Fruit fly (Drosophila melanogaster) whole organism, wandering third instar larva: ENCODE results near the gene Rhau.

Source experiments
- Abd-B ChIP-seq: fragments of >200 bp; optimal IDR thresholded peaks from 2 replicates; lab custom pipeline; 2017; ENCODE audit warnings: missing biosample characterization, missing genetic modification characterization
- CG32264 ChIP-seq: fragments of 200-800 bp; sonication (Bioruptor generic); optimal IDR thresholded peaks from 2 replicates; lab custom pipeline; 2016; ENCODE audit warnings: missing biosample characterization, missing genetic modification characterization
- CG9705 ChIP-seq: fragments of 200-800 bp; sonication (Bioruptor generic); optimal IDR thresholded peaks from 2 replicates; lab custom pipeline; 2018; ENCODE audit warnings: missing biosample characterization, mild to moderate bottlenecking, missing genetic modification characterization
- Dfd ChIP-seq: fragments of >200 bp; optimal IDR thresholded peaks from 2 replicates; lab custom pipeline; 2017; ENCODE audit warnings: missing biosample characterization, missing genetic modification characterization
- GATAd ChIP-seq: sonication (Bioruptor generic); optimal IDR thresholded peaks from 2 replicates; lab custom pipeline; 2016; ENCODE audit warnings: missing biosample characterization, missing genetic modification characterization
- HLH106 ChIP-seq: fragments of 200-800 bp; optimal IDR thresholded peaks from 3 replicates; lab custom pipeline; 2019; ENCODE audit warnings: missing biosample characterization, mild to moderate bottlenecking, missing genetic modification characterization, moderate library complexity
- Hnf4 ChIP-seq: fragments of 200-800 bp; sonication (Bioruptor generic); optimal IDR thresholded peaks from 2 replicates; lab custom pipeline; 2016; ENCODE audit warnings: missing biosample characterization, mild to moderate bottlenecking, missing genetic modification characterization
- Hr78 ChIP-seq: fragments of >200 bp; optimal IDR thresholded peaks from 2 replicates; lab custom pipeline; 2017; ENCODE audit warnings: missing biosample characterization, missing genetic modification characterization
- Hr83 ChIP-seq: fragments of 200-300 bp; sonication (Bioruptor generic); optimal IDR thresholded peaks from 2 replicates; lab custom pipeline; 2016; ENCODE audit warnings: missing biosample characterization, mild to moderate bottlenecking, missing genetic modification characterization, moderate library complexity; ENCODE audit not compliant: poor library complexity, severe bottlenecking
- Jra ChIP-seq: sonication (Bioruptor generic); optimal IDR thresholded peaks from 2 replicates; lab custom pipeline; 2016; ENCODE audit warnings: missing biosample characterization, missing genetic modification characterization
- Mio ChIP-seq: sonication (Bioruptor generic); optimal IDR thresholded peaks from 2 replicates; lab custom pipeline; 2016; ENCODE audit warnings: missing biosample characterization, missing genetic modification characterization
- N ChIP-seq: fragments of >200 bp; optimal IDR thresholded peaks from 2 replicates; lab custom pipeline; 2018; ENCODE audit warnings: missing biosample characterization, missing external identifiers, missing genetic modification characterization
- OdsH ChIP-seq: fragments of 200-800 bp; sonication (Bioruptor generic); optimal IDR thresholded peaks from 2 replicates; lab custom pipeline; 2016; ENCODE audit warnings: missing biosample characterization, mild to moderate bottlenecking, missing genetic modification characterization
- Rel ChIP-seq, 2 experiments: fragments of 200-800 bp; sonication (Bioruptor generic) in 1 of 2; optimal IDR thresholded peaks; 2 replicates in 1 of 2; 3 replicates in 1 of 2; lab custom pipeline; 2016 to 2019; ENCODE audit warnings: mild to moderate bottlenecking in 2 of 2, missing biosample characterization in 2 of 2, missing genetic modification characterization in 2 of 2, moderate library complexity in 1 of 2
- Sp1 ChIP-seq: fragments of 200-800 bp; sonication (Bioruptor generic); optimal IDR thresholded peaks from 3 replicates; lab custom pipeline; 2019; ENCODE audit warnings: missing biosample characterization, mild to moderate bottlenecking, missing genetic modification characterization, moderate library complexity
- br ChIP-seq: fragments of 200-800 bp; sonication (Bioruptor generic); optimal IDR thresholded peaks from 2 replicates; lab custom pipeline; 2016; ENCODE audit warnings: missing biosample characterization, missing genetic modification characterization
- brk ChIP-seq: fragments of 200-800 bp; sonication (Bioruptor generic); optimal IDR thresholded peaks from 2 replicates; lab custom pipeline; 2016; ENCODE audit warnings: missing biosample characterization, mild to moderate bottlenecking, missing genetic modification characterization
- dmrt93B ChIP-seq: fragments of 200-800 bp; sonication (Bioruptor generic); optimal IDR thresholded peaks from 2 replicates; lab custom pipeline; 2018; ENCODE audit warnings: missing biosample characterization, mild to moderate bottlenecking, missing genetic modification characterization
- dsf ChIP-seq: sonication (Bioruptor generic); optimal IDR thresholded peaks from 2 replicates; lab custom pipeline; 2016; ENCODE audit warnings: missing biosample characterization, missing genetic modification characterization, borderline replicate concordance
- ey ChIP-seq: fragments of 200-800 bp; sonication (Bioruptor generic); optimal IDR thresholded peaks from 2 replicates; lab custom pipeline; 2016; ENCODE audit warnings: missing biosample characterization, missing genetic modification characterization
- foxo ChIP-seq, 2 experiments: fragments of 200-800 bp; sonication (Bioruptor generic); optimal IDR thresholded peaks; 2 replicates in 1 of 2; 3 replicates in 1 of 2; lab custom pipeline; 2016 to 2017; ENCODE audit warnings: missing biosample characterization in 2 of 2, missing genetic modification characterization in 2 of 2
- fru ChIP-seq: fragments of 200-800 bp; sonication (Bioruptor generic); optimal IDR thresholded peaks from 3 replicates; lab custom pipeline; 2016; ENCODE audit warnings: missing biosample characterization, mild to moderate bottlenecking, missing genetic modification characterization
- h ChIP-seq: fragments of 200-800 bp; sonication (Bioruptor generic); optimal IDR thresholded peaks from 3 replicates; lab custom pipeline; 2016; ENCODE audit warnings: missing biosample characterization, mild to moderate bottlenecking, missing genetic modification characterization
- jim ChIP-seq: fragments of 175-275, 200-325 bp; sonication (Bioruptor generic); optimal IDR thresholded peaks from 2 replicates; lab custom pipeline; 2016; ENCODE audit warnings: missing biosample characterization, mild to moderate bottlenecking, missing genetic modification characterization
- pan ChIP-seq: fragments of >200 bp; optimal IDR thresholded peaks from 2 replicates; lab custom pipeline; 2017
- psq ChIP-seq: fragments of 200-800 bp; sonication (Bioruptor generic); optimal IDR thresholded peaks from 3 replicates; lab custom pipeline; 2017; ENCODE audit warnings: missing biosample characterization, mild to moderate bottlenecking, missing genetic modification characterization, moderate library complexity
- rgr ChIP-seq: fragments of 200-800 bp; sonication (Bioruptor generic); optimal IDR thresholded peaks from 3 replicates; lab custom pipeline; 2016; ENCODE audit warnings: missing biosample characterization, mild to moderate bottlenecking, missing genetic modification characterization
- sage ChIP-seq: fragments of 200-800 bp; sonication (Bioruptor generic); optimal IDR thresholded peaks from 2 replicates; lab custom pipeline; 2016; ENCODE audit warnings: missing biosample characterization, mild to moderate bottlenecking, missing genetic modification characterization
- sv ChIP-seq: fragments of 200-800 bp; sonication (Bioruptor generic); optimal IDR thresholded peaks from 3 replicates; lab custom pipeline; 2016; ENCODE audit warnings: missing biosample characterization, missing genetic modification characterization
- tai ChIP-seq: sonication (Bioruptor generic); optimal IDR thresholded peaks from 2 replicates; lab custom pipeline; 2016; ENCODE audit warnings: missing biosample characterization, missing genetic modification characterization
- woc ChIP-seq: sonication (Bioruptor generic); optimal IDR thresholded peaks from 2 replicates; lab custom pipeline; 2016; ENCODE audit warnings: missing biosample characterization, mild to moderate bottlenecking, missing genetic modification characterization

The Rhau gene

DNA sequence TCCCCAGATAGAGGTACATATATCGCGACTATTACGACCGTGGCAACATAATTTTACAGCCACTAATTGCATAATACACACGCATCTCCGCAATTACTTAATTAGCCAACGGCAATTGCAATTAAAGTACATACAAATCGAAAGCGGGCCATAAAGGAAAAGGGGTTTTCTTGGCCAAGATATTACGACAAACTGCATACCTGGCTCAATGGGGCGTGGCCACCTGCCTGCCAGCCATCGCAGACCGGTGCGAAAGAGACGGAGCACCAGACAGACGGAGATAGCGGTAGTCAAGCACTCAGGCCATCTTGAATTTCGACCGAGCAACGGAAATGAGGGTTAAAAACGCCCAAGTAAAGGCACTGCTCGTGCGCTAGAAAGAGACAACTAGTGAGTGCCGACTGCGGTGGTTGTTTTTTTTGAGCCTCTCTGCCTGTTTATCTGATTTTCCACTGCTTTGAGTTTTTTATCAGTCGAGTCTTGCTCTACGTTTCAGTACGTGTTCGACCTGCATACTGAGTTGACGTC lies 12.5 kb upstream of the Rhau start, which contains the start of gene cad:
TSS of gene cad (plus strand) at position 490 of the 528 bp plus-strand sequence.
- TF ChIP-seq N (GFP tag; lab: Kevin White, UChicago), result no peak
- TF ChIP-seq jim, result peak; percentile 65
- TF ChIP-seq foxo (GFP tag; optimal IDR thresholded peaks at IDR 0.05; lab: Kevin White, UChicago), result peak in 1 of 2 experiments; percentile 14
- no peak for TF ChIP-seq tai (GFP tag; lab: Kevin White, UChicago)
- TF ChIP-seq Hnf4 (GFP tag; lab: Kevin White, UChicago), result peak; percentile 2
- peak; percentile 65 for TF ChIP-seq Sp1
- no peak for TF ChIP-seq Rel (GFP tag; optimal IDR thresholded peaks at IDR 0.05; lab: Kevin White, UChicago)
- TF ChIP-seq Rel (tag; optimal IDR thresholded peaks at IDR 0.05; lab: Kevin White, UChicago), result peak; percentile 65
- no peak for TF ChIP-seq sage (GFP tag; lab: Kevin White, UChicago)
- no peak for TF ChIP-seq ey (GFP tag; lab: Kevin White, UChicago)
- peak; percentile 41 for TF ChIP-seq HLH106 (tag; lab: Kevin White, UChicago)
- no peak for TF ChIP-seq brk (GFP tag; lab: Kevin White, UChicago)
- TF ChIP-seq Hr83 (GFP tag; lab: Kevin White, UChicago), result peak; percentile 79
- TF ChIP-seq Jra (GFP tag; lab: Kevin White, UChicago), result peak; percentile 19
- no peak for TF ChIP-seq sv (GFP tag; lab: Kevin White, UChicago)
- TF ChIP-seq h (GFP tag; lab: Kevin White, UChicago), result peak; percentile 65
- peak; percentile 68 for TF ChIP-seq rgr (GFP tag; lab: Kevin White, UChicago)
- peak; percentile 36 for TF ChIP-seq dmrt93B (GFP tag; lab: Kevin White, UChicago)
- peak; percentile 45 for TF ChIP-seq psq (GFP tag; lab: Kevin White, UChicago)
- peak; percentile 57 for TF ChIP-seq br (GFP tag; lab: Kevin White, UChicago)
- TF ChIP-seq Mio (GFP tag; lab: Kevin White, UChicago), result no peak
- TF ChIP-seq CG9705 (GFP tag; lab: Kevin White, UChicago), result peak; percentile 26
- peak; percentile 11 for TF ChIP-seq OdsH
- TF ChIP-seq Dfd (GFP tag; lab: Kevin White, UChicago), result no peak

DNA sequence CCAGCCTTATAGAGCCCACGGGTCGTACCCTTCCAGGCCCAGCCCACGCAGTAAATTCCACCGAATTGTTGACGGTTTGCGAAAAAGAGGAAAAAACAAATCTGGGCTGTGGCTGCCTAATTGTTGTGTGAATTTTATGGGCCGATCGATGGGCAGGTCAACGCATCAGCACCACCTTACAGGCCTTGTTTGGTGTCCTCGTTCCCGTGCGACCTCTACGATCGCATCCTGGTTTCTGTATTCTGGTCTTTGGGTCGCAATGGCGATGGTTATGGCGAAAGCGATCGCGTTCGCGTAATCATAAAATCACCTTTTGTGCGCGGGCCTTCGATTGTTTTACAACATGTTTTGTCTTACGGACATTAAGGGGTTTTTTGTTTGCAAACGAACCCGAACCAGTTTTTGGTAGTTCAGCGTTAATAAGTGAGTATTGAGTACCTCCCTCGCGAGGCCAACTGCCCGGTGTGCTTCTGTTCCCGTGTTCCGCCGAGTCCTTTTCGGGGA lies 10.8 kb upstream of the Rhau start:
- no peak for TF ChIP-seq Dfd (GFP tag; lab: Kevin White, UChicago)
- no peak for TF ChIP-seq N (GFP tag; lab: Kevin White, UChicago)
- no peak for TF ChIP-seq CG32264
- TF ChIP-seq HLH106 (tag; lab: Kevin White, UChicago), result no peak
- TF ChIP-seq CG9705 (GFP tag; lab: Kevin White, UChicago), result no peak
- no peak for TF ChIP-seq tai (GFP tag; lab: Kevin White, UChicago)
- TF ChIP-seq brk (GFP tag; lab: Kevin White, UChicago), result no peak
- no peak for TF ChIP-seq woc (GFP tag; lab: Kevin White, UChicago)
- TF ChIP-seq OdsH, result no peak
- TF ChIP-seq Abd-B (GFP tag; lab: Kevin White, UChicago), result no peak
- no peak for TF ChIP-seq sv (GFP tag; lab: Kevin White, UChicago)
- no peak for TF ChIP-seq Mio (GFP tag; lab: Kevin White, UChicago)
- TF ChIP-seq br (GFP tag; lab: Kevin White, UChicago), result no peak
- TF ChIP-seq, all 38 proteins: peak for 0

DNA sequence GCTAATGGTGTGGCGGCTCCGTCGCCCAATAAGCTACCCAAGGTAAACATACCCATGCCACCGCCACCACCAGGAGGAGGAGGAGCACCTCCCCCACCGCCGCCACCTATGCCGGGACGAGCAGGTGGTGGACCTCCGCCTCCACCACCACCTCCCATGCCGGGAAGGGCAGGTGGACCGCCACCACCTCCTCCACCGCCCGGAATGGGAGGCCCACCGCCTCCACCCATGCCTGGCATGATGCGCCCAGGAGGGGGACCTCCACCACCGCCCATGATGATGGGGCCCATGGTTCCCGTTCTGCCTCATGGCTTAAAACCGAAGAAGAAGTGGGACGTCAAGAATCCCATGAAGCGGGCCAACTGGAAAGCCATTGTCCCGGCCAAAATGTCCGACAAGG lies 6.9 kb upstream of the Rhau start:
- TF ChIP-seq Dfd (GFP tag; lab: Kevin White, UChicago) (peak; percentile 99), woc (GFP tag; lab: Kevin White, UChicago) (no peak), pan (lab: Kevin White, UChicago) (no peak), Hnf4 (GFP tag; lab: Kevin White, UChicago) (no peak), sage (GFP tag; lab: Kevin White, UChicago) (no peak), psq (GFP tag; lab: Kevin White, UChicago) (no peak)

DNA sequence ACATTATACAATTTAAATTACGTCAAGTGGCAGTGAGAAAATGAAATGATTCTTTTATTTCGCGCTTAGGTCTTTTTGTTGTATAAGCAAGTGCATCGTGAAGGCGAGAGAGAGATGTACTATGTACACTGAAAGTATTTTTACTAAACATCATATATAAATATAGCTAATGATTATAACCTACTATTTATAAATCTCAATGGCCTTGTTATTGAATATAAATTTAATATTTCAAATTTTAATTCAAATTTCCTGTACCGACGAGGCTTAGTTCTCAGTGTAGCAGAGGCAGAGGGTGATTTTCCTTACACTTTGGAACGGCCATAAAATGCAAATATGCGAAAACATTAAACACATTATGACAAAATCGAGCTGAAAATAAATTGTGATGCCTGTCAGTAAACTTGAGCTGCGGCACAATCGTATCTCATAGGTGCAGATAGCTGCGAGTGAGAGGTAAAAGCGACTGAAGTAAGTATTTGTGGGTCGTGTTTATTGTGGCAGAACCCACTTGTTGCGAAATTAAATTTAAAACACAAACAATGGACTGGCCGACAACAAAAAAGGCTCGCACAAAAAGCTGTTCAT lies 4.3 kb upstream of the Rhau start:
- peak; percentile 73 for TF ChIP-seq sage (GFP tag; lab: Kevin White, UChicago)
- TF ChIP-seq OdsH, result peak; percentile 88
- peak; percentile 27 for TF ChIP-seq br (GFP tag; lab: Kevin White, UChicago)
- peak; percentile 6 for TF ChIP-seq CG9705 (GFP tag; lab: Kevin White, UChicago)
- TF ChIP-seq ey (GFP tag; lab: Kevin White, UChicago), result peak; percentile 64
- TF ChIP-seq rgr (GFP tag; lab: Kevin White, UChicago), result peak; percentile 91
- TF ChIP-seq Jra (GFP tag; lab: Kevin White, UChicago), result peak; percentile 46
- peak; percentile 58 for TF ChIP-seq fru (GFP tag; lab: Kevin White, UChicago)
- no peak for TF ChIP-seq GATAd
- TF ChIP-seq HLH106 (tag; lab: Kevin White, UChicago), result peak; percentile 82
- peak; percentile 79 for TF ChIP-seq brk (GFP tag; lab: Kevin White, UChicago)
- TF ChIP-seq CG32264, result no peak
- TF ChIP-seq Rel (GFP tag; optimal IDR thresholded peaks at IDR 0.05; lab: Kevin White, UChicago), result peak; percentile 9
- peak; percentile 42 for TF ChIP-seq Rel (tag; optimal IDR thresholded peaks at IDR 0.05; lab: Kevin White, UChicago)
- no peak for TF ChIP-seq jim
- TF ChIP-seq Sp1, result peak; percentile 81
- no peak for TF ChIP-seq Hr78
- peak; percentile 49 for TF ChIP-seq dsf
- TF ChIP-seq dmrt93B (GFP tag; lab: Kevin White, UChicago), result peak; percentile 59
- no peak for TF ChIP-seq N (GFP tag; lab: Kevin White, UChicago)
- TF ChIP-seq h (GFP tag; lab: Kevin White, UChicago), result peak; percentile 88
- peak in 1 of 2 experiments; percentile 89 for TF ChIP-seq foxo (GFP tag; optimal IDR thresholded peaks at IDR 0.05; lab: Kevin White, UChicago)
- peak; percentile 74 for TF ChIP-seq Hnf4 (GFP tag; lab: Kevin White, UChicago)
- TF ChIP-seq psq (GFP tag; lab: Kevin White, UChicago), result peak; percentile 86
- peak; percentile 40 for TF ChIP-seq woc (GFP tag; lab: Kevin White, UChicago)
- peak; percentile 33 for TF ChIP-seq sv (GFP tag; lab: Kevin White, UChicago)
- TF ChIP-seq pan (lab: Kevin White, UChicago), result no peak
- TF ChIP-seq Mio (GFP tag; lab: Kevin White, UChicago), result no peak
